Worm (Caenorhabditis elegans) whole organism, L2 larva: Measurements from ENCODE around the gene C08F11.3.
"Not testable (repeated sequence)": the region's sequence is repeated elsewhere in the genome, so short reads cannot be mapped to it uniquely, and the experiment has no call there.

ENCODE experiments used
- F13H6.1 ChIP-seq: sonication (generic microtip); optimal IDR thresholded peaks from 2 replicates; lab custom pipeline; 2016; ENCODE audit warnings: missing genetic modification characterization, missing compliant biosample characterization
- Y55F3AM.14 ChIP-seq: fragments of 200-800 bp; sonication (Bioruptor generic); optimal IDR thresholded peaks from 2 replicates; lab custom pipeline; 2018; ENCODE audit warnings: mild to moderate bottlenecking, missing genetic modification characterization, missing compliant biosample characterization
- ZK546.5 ChIP-seq: sonication (generic microtip); optimal IDR thresholded peaks from 2 replicates; lab custom pipeline; 2017; ENCODE audit warnings: missing biosample characterization, missing genetic modification characterization
- aly-2 ChIP-seq: fragments of 150-350 bp; optimal IDR thresholded peaks from 2 replicates; lab custom pipeline; 2014; ENCODE audit warnings: missing biosample characterization, missing genetic modification characterization
- ama-1 ChIP-seq: fragments of 150-350 bp; optimal IDR thresholded peaks from 2 replicates; lab custom pipeline; 2018; ENCODE audit warnings: inconsistent platforms
- blmp-1 ChIP-seq: sonication (generic microtip); optimal IDR thresholded peaks from 2 replicates; lab custom pipeline; 2017; ENCODE audit warnings: missing genetic modification characterization, mild to moderate bottlenecking, missing compliant biosample characterization, antibody characterized with exemption, moderate library complexity; ENCODE audit not compliant: insufficient read depth
- ceh-16 ChIP-seq: fragments of 150-350 bp; optimal IDR thresholded peaks from 2 replicates; lab custom pipeline; 2014; ENCODE audit warnings: missing biosample characterization, missing genetic modification characterization
- ceh-82 ChIP-seq: fragments of 150-350 bp; optimal IDR thresholded peaks from 2 replicates; lab custom pipeline; 2014; ENCODE audit warnings: missing biosample characterization, missing genetic modification characterization
- dmd-4 ChIP-seq: sonication (generic microtip); optimal IDR thresholded peaks from 2 replicates; lab custom pipeline; 2017; ENCODE audit warnings: missing biosample characterization, missing genetic modification characterization
- egl-27 ChIP-seq: sonication (generic microtip); optimal IDR thresholded peaks from 3 replicates; lab custom pipeline; 2017; ENCODE audit warnings: missing biosample characterization, missing genetic modification reagents, missing genetic modification characterization
- elt-1 ChIP-seq: fragments of 150-350 bp; optimal IDR thresholded peaks from 2 replicates; lab custom pipeline; 2014; ENCODE audit warnings: missing biosample characterization, missing genetic modification characterization
- elt-3 ChIP-seq: sonication (generic microtip); optimal IDR thresholded peaks from 2 replicates; lab custom pipeline; 2017; ENCODE audit warnings: missing biosample characterization, missing genetic modification characterization
- gmeb-1 ChIP-seq: fragments of 150-350 bp; optimal IDR thresholded peaks from 2 replicates; lab custom pipeline; 2014; ENCODE audit warnings: missing biosample characterization, missing genetic modification characterization
- lin-11 ChIP-seq: fragments of 150-350 bp; sonication (generic microtip); optimal IDR thresholded peaks from 2 replicates; lab custom pipeline; 2014; ENCODE audit warnings: missing biosample characterization, missing genetic modification characterization, inconsistent platforms, mixed read lengths
- lin-13 ChIP-seq: fragments of 150-350 bp; optimal IDR thresholded peaks from 2 replicates; lab custom pipeline; 2014; ENCODE audit warnings: missing biosample characterization, missing genetic modification reagents, missing genetic modification characterization
- lin-39 ChIP-seq: fragments of 150-350 bp; optimal IDR thresholded peaks from 2 replicates; lab custom pipeline; 2014; ENCODE audit warnings: missing biosample characterization, missing genetic modification reagents, missing genetic modification characterization
- lsy-2 ChIP-seq, 2 experiments: fragments of 150-350 bp in 1 of 2; sonication (generic microtip) in 1 of 2; optimal IDR thresholded peaks; 2 replicates each; lab custom pipeline; 2014 to 2017; ENCODE audit warnings: missing biosample characterization in 2 of 2, missing genetic modification characterization in 2 of 2
- mab-5 ChIP-seq: fragments of 150-350 bp; optimal IDR thresholded peaks from 2 replicates; lab custom pipeline; 2014; ENCODE audit warnings: missing biosample characterization, missing genetic modification characterization
- nhr-10 ChIP-seq: sonication (generic microtip); optimal IDR thresholded peaks from 2 replicates; lab custom pipeline; 2017; ENCODE audit warnings: missing biosample characterization, missing genetic modification characterization
- nhr-11 ChIP-seq: fragments of 150-350 bp; optimal IDR thresholded peaks from 2 replicates; lab custom pipeline; 2014; ENCODE audit warnings: missing biosample characterization, missing genetic modification characterization
- nhr-12 ChIP-seq: fragments of 150-350 bp; optimal IDR thresholded peaks from 2 replicates; lab custom pipeline; 2014; ENCODE audit warnings: missing biosample characterization, missing genetic modification characterization
- nhr-129 ChIP-seq: fragments of 150-350 bp; optimal IDR thresholded peaks from 2 replicates; lab custom pipeline; 2014; ENCODE audit warnings: missing biosample characterization, missing genetic modification characterization
- nhr-25 ChIP-seq: fragments of 150-350 bp; sonication (generic microtip); optimal IDR thresholded peaks from 3 replicates; lab custom pipeline; 2014; ENCODE audit warnings: missing biosample characterization, missing genetic modification characterization
- nhr-6 ChIP-seq: fragments of 150-350 bp; optimal IDR thresholded peaks from 2 replicates; lab custom pipeline; 2014; ENCODE audit warnings: missing biosample characterization, missing genetic modification characterization
- nhr-77 ChIP-seq: fragments of 150-350 bp; optimal IDR thresholded peaks from 2 replicates; lab custom pipeline; 2014; ENCODE audit warnings: missing biosample characterization, missing genetic modification characterization
- peb-1 ChIP-seq: fragments of 150-350 bp; optimal IDR thresholded peaks from 2 replicates; lab custom pipeline; 2014; ENCODE audit warnings: missing biosample characterization, missing genetic modification characterization
- sem-4 ChIP-seq: fragments of 150-350 bp; optimal IDR thresholded peaks from 2 replicates; lab custom pipeline; 2014; ENCODE audit warnings: missing biosample characterization, missing genetic modification reagents, missing genetic modification characterization
- skn-1 ChIP-seq: sonication (generic microtip); optimal IDR thresholded peaks from 2 replicates; lab custom pipeline; 2017; ENCODE audit warnings: missing biosample characterization, missing genetic modification characterization
- sma-3 ChIP-seq: sonication (generic microtip); optimal IDR thresholded peaks from 2 replicates; lab custom pipeline; 2016; ENCODE audit warnings: missing genetic modification reagents, missing genetic modification characterization, missing compliant biosample characterization
- snpc-4 ChIP-seq: fragments of 150-350 bp; optimal IDR thresholded peaks from 2 replicates; lab custom pipeline; 2014; ENCODE audit warnings: missing biosample characterization, missing genetic modification characterization
- unc-39 ChIP-seq: fragments of 150-350 bp; optimal IDR thresholded peaks from 2 replicates; lab custom pipeline; 2014; ENCODE audit warnings: missing biosample characterization, missing genetic modification characterization
- unc-55 ChIP-seq: fragments of 150-350 bp; sonication (generic microtip); optimal IDR thresholded peaks from 3 replicates; lab custom pipeline; 2014; ENCODE audit warnings: missing biosample characterization, missing genetic modification reagents, missing genetic modification characterization
- unc-62 ChIP-seq: fragments of 150-350 bp; optimal IDR thresholded peaks from 2 replicates; lab custom pipeline; 2014; ENCODE audit warnings: missing biosample characterization, missing genetic modification reagents, missing genetic modification characterization
- zag-1 ChIP-seq: fragments of 150-350 bp; optimal IDR thresholded peaks from 2 replicates; lab custom pipeline; 2014; ENCODE audit warnings: missing biosample characterization, missing genetic modification characterization
- ztf-1 ChIP-seq: fragments of 200-800 bp; sonication (Bioruptor generic); conservative IDR thresholded peaks from 2 replicates; pipeline ENCODE4 v1.3.6; 2022; ENCODE audit warnings: missing genetic modification characterization, missing compliant biosample characterization
- ztf-11 ChIP-seq: sonication (generic microtip); optimal IDR thresholded peaks from 2 replicates; lab custom pipeline; 2017; ENCODE audit warnings: missing biosample characterization, missing genetic modification characterization
- ztf-4 ChIP-seq: fragments of 150-350 bp; optimal IDR thresholded peaks from 2 replicates; lab custom pipeline; 2014; ENCODE audit warnings: missing biosample characterization, missing genetic modification characterization

C08F11.3 gene

DNA sequence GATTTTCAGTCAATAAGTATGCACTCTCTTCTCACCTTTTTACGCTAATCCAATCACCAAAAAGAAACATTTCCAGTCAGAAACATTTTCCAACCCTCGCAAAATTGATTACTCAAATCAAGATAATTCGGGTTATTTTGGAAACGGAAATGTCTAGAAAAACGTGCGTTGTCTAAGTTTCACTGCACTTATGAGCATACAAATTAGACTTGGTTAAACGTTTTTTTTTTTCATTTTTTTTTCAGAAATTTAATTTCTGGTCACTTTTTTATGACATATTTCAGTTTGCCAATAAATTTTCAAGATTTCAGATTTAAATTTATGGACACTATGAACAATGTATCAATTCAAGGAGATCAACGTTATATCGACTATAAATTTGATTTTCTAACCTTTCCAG lies 36.4 kb upstream of the C08F11.3 start, which contains the start of gene sru-12:
Gene sru-12, plus strand, starts transcription at position 301 of the 400 bp plus-strand sequence.
- TF ChIP-seq lin-39 (tag; lab: Kevin White, UChicago) = no peak
- no peak for TF ChIP-seq unc-55
- no peak for TF ChIP-seq nhr-12 (tag; lab: Kevin White, UChicago)
- TF ChIP-seq elt-3 (tag; lab: Kevin White, UChicago) = no peak
- TF ChIP-seq Y55F3AM.14 = no peak
- no peak for TF ChIP-seq aly-2
- TF ChIP-seq ama-1 (lab: Kevin White, UChicago) = no peak
- no peak for TF ChIP-seq zag-1 (tag; lab: Kevin White, UChicago)
- TF ChIP-seq snpc-4 (tag; lab: Kevin White, UChicago) = no peak
- no peak for TF ChIP-seq ceh-16 (tag; lab: Kevin White, UChicago)
- no peak for TF ChIP-seq sem-4 (tag; lab: Kevin White, UChicago)
- no peak for TF ChIP-seq nhr-10
- TF ChIP-seq ztf-4 = no peak
- no peak for TF ChIP-seq skn-1 (tag; lab: Kevin White, UChicago)
- no peak for TF ChIP-seq lsy-2 (tag; optimal IDR thresholded peaks at IDR 0.05; lab: Kevin White, UChicago)
- TF ChIP-seq gmeb-1 (tag; lab: Kevin White, UChicago) = no peak

DNA sequence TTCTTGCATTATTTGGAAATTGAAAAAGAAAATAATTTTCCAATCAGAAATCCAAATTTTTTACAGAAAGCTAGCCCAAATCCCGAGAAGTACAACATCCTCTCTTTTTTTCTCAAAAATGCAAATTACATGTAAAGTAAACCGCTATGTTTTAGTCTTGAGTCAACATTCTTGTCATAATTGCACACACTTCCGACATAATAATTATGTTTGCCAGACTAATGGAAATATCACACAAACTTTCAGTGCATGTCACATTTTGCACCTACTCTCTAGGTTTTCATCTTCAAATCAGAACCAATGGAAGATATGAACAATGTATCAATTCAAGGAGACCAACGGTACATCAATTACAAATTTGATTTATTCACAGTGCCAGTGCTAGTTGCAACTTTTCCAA lies 34.7 kb upstream of the C08F11.3 start, which contains the start of gene sru-11:
Gene sru-11, plus strand, starts transcription at position 301 of the 400 bp plus-strand sequence.
- TF ChIP-seq nhr-10 = no peak
- TF ChIP-seq lin-13 (GFP tag; lab: Kevin White, UChicago) = no peak
- TF ChIP-seq lin-11 = no peak
- TF ChIP-seq F13H6.1 (tag; lab: Kevin White, UChicago) = no peak
- TF ChIP-seq ceh-82 = no peak
- no peak for TF ChIP-seq lsy-2 (tag; optimal IDR thresholded peaks at IDR 0.05; lab: Kevin White, UChicago)
- TF ChIP-seq nhr-11 (tag; lab: Kevin White, UChicago) = no peak
- no peak for TF ChIP-seq unc-62 (GFP tag; lab: Kevin White, UChicago)
- no peak for TF ChIP-seq egl-27
- TF ChIP-seq elt-1 (tag; lab: Kevin White, UChicago) = no peak
- TF ChIP-seq ama-1 (lab: Kevin White, UChicago) = no peak
- TF ChIP-seq nhr-25 (tag; lab: Kevin White, UChicago) = no peak
- no peak for TF ChIP-seq aly-2
- TF ChIP-seq sma-3 (GFP tag; lab: Kevin White, UChicago) = no peak
- no peak for TF ChIP-seq blmp-1 (tag; lab: Kevin White, UChicago)
- TF ChIP-seq, all 48 proteins: peak for 0

DNA sequence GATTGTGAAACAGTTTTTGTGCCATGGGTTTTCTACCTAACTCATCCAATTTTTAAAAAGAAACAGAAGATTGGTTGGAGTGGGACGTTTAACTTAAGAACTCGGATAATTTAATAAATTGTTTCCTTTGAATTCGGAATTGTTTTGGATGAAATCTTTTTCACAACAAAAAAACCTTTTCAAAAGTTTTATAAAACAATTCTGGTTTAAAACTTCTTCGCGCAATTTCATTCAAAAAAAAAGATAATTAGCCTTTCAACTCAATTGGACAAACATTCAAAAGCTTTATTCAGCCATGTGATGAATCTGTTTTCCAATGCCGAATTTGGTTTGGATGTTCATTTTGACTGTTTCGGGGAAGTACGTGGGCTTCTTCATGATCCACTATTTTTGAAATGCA lies 32.1 kb upstream of the C08F11.3 start, which contains the start of gene Y45F10B.12:
Gene Y45F10B.12, plus strand, starts transcription at position 301 of the 400 bp plus-strand sequence.
- no peak for TF ChIP-seq nhr-11 (tag; lab: Kevin White, UChicago)
- no peak for TF ChIP-seq blmp-1 (tag; lab: Kevin White, UChicago)
- no peak for TF ChIP-seq nhr-12 (tag; lab: Kevin White, UChicago)
- no peak for TF ChIP-seq F13H6.1 (tag; lab: Kevin White, UChicago)
- TF ChIP-seq ztf-4 = no peak
- TF ChIP-seq ztf-1 (GFP tag; lab: Robert Waterston, UW) = no peak
- no peak for TF ChIP-seq peb-1
- TF ChIP-seq ZK546.5 (tag; lab: Kevin White, UChicago) = no peak
- no peak for TF ChIP-seq lin-11
- TF ChIP-seq unc-39 (tag; lab: Kevin White, UChicago) = no peak
- no peak for TF ChIP-seq sma-3 (GFP tag; lab: Kevin White, UChicago)
- TF ChIP-seq dmd-4 (tag; lab: Kevin White, UChicago) = no peak
- TF ChIP-seq nhr-6 (tag; lab: Kevin White, UChicago) = no peak
- TF ChIP-seq mab-5 (tag; lab: Kevin White, UChicago) = no peak
- no peak for TF ChIP-seq unc-55
- no peak for TF ChIP-seq nhr-129 (tag; lab: Kevin White, UChicago)
- no peak for TF ChIP-seq skn-1 (tag; lab: Kevin White, UChicago)
- no peak for TF ChIP-seq elt-1 (tag; lab: Kevin White, UChicago)
- TF ChIP-seq ztf-11 = no peak

DNA sequence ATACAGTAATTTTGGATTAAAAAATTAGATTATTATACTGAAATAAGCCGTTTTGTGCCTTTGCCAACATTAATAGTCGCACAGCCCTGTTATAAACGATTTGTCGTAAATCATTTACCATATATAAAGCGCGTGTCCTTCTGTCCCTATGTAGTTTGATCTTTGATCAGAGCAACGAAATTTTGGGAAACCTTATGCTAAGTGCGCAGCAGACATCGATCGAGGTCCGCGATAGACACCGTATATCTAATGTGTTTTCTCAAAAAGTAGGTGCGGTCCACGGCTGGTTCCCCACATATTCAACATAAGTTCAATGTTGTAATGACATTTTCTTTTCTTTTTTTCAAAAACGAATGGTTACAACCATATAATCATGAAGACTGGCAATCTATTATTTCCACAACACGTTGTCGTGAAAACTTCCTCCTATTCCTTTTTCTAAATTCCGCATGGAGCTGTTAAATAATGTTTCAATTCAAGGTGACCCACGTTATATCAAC lies 30.7 kb upstream of the C08F11.3 start, which contains the start of gene sru-9:
Gene sru-9, plus strand, starts transcription at position 450 of the 500 bp plus-strand sequence.
- not testable (repeated sequence) for TF ChIP-seq nhr-77 (tag; lab: Kevin White, UChicago); nhr-6 (tag; lab: Kevin White, UChicago); lsy-2 (tag; optimal IDR thresholded peaks at IDR 0.05; lab: Kevin White, UChicago)
